Worm (Caenorhabditis elegans) whole organism, mixed stage, embryonic: ENCODE results near the gene sri-40.
"Not testable (repeated sequence)": the region's sequence is repeated elsewhere in the genome, so short reads cannot be mapped to it uniquely, and the experiment has no call there.

Experiments used
- bed-3 ChIP-seq: fragments of 200-800 bp; sonication (Bioruptor generic); optimal IDR thresholded peaks from 3 replicates; lab custom pipeline; 2018; ENCODE audit warnings: mild to moderate bottlenecking, missing genetic modification characterization, moderate library complexity, missing compliant biosample characterization
- blmp-1 ChIP-seq: fragments of 150-350 bp; optimal IDR thresholded peaks from 2 replicates; lab custom pipeline; 2014; ENCODE audit warnings: missing biosample characterization, missing genetic modification characterization
- ceh-39 ChIP-seq: fragments of 150-350 bp; optimal IDR thresholded peaks from 2 replicates; lab custom pipeline; 2014; ENCODE audit warnings: missing biosample characterization, missing genetic modification characterization
- ceh-43 ChIP-seq: fragments of 200-800 bp; sonication (Bioruptor generic); optimal IDR thresholded peaks from 2 replicates; lab custom pipeline; 2018; ENCODE audit warnings: mild to moderate bottlenecking, missing genetic modification characterization, moderate library complexity, missing compliant biosample characterization
- ces-1 ChIP-seq: fragments of 150-350 bp; optimal IDR thresholded peaks from 2 replicates; lab custom pipeline; 2014; ENCODE audit warnings: missing biosample characterization, missing genetic modification reagents, missing genetic modification characterization
- cnd-1 ChIP-seq: fragments of 200-800 bp; sonication (Bioruptor generic); optimal IDR thresholded peaks from 2 replicates; lab custom pipeline; 2018; ENCODE audit warnings: mild to moderate bottlenecking, missing genetic modification characterization, missing compliant biosample characterization
- elt-1 ChIP-seq: sonication (generic microtip); optimal IDR thresholded peaks from 2 replicates; lab custom pipeline; 2017; ENCODE audit warnings: missing genetic modification characterization, mild to moderate bottlenecking, missing compliant biosample characterization, antibody characterized with exemption, moderate library complexity, borderline replicate concordance; ENCODE audit not compliant: insufficient read depth
- elt-3 ChIP-seq: fragments of 150-350 bp; optimal IDR thresholded peaks from 2 replicates; lab custom pipeline; 2014; ENCODE audit warnings: missing biosample characterization, missing genetic modification characterization
- flh-1 ChIP-seq: fragments of 200-800 bp; sonication (Bioruptor generic); optimal IDR thresholded peaks from 2 replicates; lab custom pipeline; 2018; ENCODE audit warnings: mild to moderate bottlenecking, missing genetic modification characterization, moderate library complexity, missing compliant biosample characterization
- ham-2 ChIP-seq: fragments of 200-800 bp; sonication (Bioruptor generic); optimal IDR thresholded peaks from 2 replicates; lab custom pipeline; 2018; ENCODE audit warnings: mild to moderate bottlenecking, missing genetic modification characterization, missing compliant biosample characterization
- lin-13 ChIP-seq: fragments of 150-350 bp; optimal IDR thresholded peaks from 2 replicates; lab custom pipeline; 2014; ENCODE audit warnings: missing biosample characterization, missing genetic modification characterization
- lin-32 ChIP-seq: fragments of 200-800 bp; sonication (Bioruptor generic); optimal IDR thresholded peaks from 2 replicates; lab custom pipeline; 2018; ENCODE audit warnings: mild to moderate bottlenecking, missing genetic modification characterization, missing compliant biosample characterization
- mab-5 ChIP-seq: fragments of 150-350 bp; optimal IDR thresholded peaks from 2 replicates; lab custom pipeline; 2014; ENCODE audit warnings: missing biosample characterization, missing genetic modification characterization
- mep-1 ChIP-seq: fragments of 150-350 bp; optimal IDR thresholded peaks from 2 replicates; lab custom pipeline; 2017; ENCODE audit warnings: missing biosample characterization, missing genetic modification reagents, missing genetic modification characterization, inconsistent platforms
- mls-2 ChIP-seq: sonication (generic microtip); optimal IDR thresholded peaks from 2 replicates; lab custom pipeline; 2016; ENCODE audit warnings: mild to moderate bottlenecking, missing genetic modification characterization, moderate library complexity, missing compliant biosample characterization
- nhr-12 ChIP-seq: fragments of 150-350 bp; optimal IDR thresholded peaks from 2 replicates; lab custom pipeline; 2014; ENCODE audit warnings: missing biosample characterization, missing genetic modification characterization
- nhr-2 ChIP-seq: fragments of 150-350 bp; optimal IDR thresholded peaks from 2 replicates; lab custom pipeline; 2014; ENCODE audit warnings: missing biosample characterization, missing genetic modification characterization
- nhr-237 ChIP-seq: fragments of 150-350 bp; optimal IDR thresholded peaks from 2 replicates; lab custom pipeline; 2014; ENCODE audit warnings: missing biosample characterization, missing genetic modification characterization
- nhr-28 ChIP-seq: fragments of 150-350 bp; optimal IDR thresholded peaks from 2 replicates; lab custom pipeline; 2014; ENCODE audit warnings: missing biosample characterization, missing genetic modification characterization
- nhr-76 ChIP-seq: sonication (generic microtip); optimal IDR thresholded peaks from 2 replicates; lab custom pipeline; 2017; ENCODE audit warnings: missing biosample characterization, missing genetic modification characterization
- sem-2 ChIP-seq: fragments of 200-800 bp; sonication (Bioruptor generic); optimal IDR thresholded peaks from 2 replicates; lab custom pipeline; 2018; ENCODE audit warnings: mild to moderate bottlenecking, missing genetic modification characterization, missing compliant biosample characterization
- sptf-1 ChIP-seq: sonication (generic microtip); optimal IDR thresholded peaks from 2 replicates; lab custom pipeline; 2017; ENCODE audit warnings: mild to moderate bottlenecking, missing genetic modification characterization, moderate library complexity, missing compliant biosample characterization
- tbx-8 ChIP-seq: fragments of 200-800 bp; sonication (Bioruptor generic); optimal IDR thresholded peaks from 2 replicates; lab custom pipeline; 2018; ENCODE audit warnings: mild to moderate bottlenecking, missing genetic modification characterization, moderate library complexity, missing compliant biosample characterization
- unc-120 ChIP-seq: sonication (generic microtip); optimal IDR thresholded peaks from 2 replicates; lab custom pipeline; 2017; ENCODE audit warnings: missing genetic modification characterization, missing compliant biosample characterization; ENCODE audit not compliant: poor library complexity, severe bottlenecking
- unc-39 ChIP-seq: fragments of 150-350 bp; optimal IDR thresholded peaks from 2 replicates; lab custom pipeline; 2014; ENCODE audit warnings: missing biosample characterization, missing genetic modification characterization
- zip-8 ChIP-seq: fragments of 150-350 bp; optimal IDR thresholded peaks from 2 replicates; lab custom pipeline; 2014; ENCODE audit warnings: missing biosample characterization, missing genetic modification characterization
- ztf-11 ChIP-seq: fragments of 150-350 bp; optimal IDR thresholded peaks from 2 replicates; lab custom pipeline; 2014; ENCODE audit warnings: missing biosample characterization, missing genetic modification characterization

The sri-40 gene

DNA sequence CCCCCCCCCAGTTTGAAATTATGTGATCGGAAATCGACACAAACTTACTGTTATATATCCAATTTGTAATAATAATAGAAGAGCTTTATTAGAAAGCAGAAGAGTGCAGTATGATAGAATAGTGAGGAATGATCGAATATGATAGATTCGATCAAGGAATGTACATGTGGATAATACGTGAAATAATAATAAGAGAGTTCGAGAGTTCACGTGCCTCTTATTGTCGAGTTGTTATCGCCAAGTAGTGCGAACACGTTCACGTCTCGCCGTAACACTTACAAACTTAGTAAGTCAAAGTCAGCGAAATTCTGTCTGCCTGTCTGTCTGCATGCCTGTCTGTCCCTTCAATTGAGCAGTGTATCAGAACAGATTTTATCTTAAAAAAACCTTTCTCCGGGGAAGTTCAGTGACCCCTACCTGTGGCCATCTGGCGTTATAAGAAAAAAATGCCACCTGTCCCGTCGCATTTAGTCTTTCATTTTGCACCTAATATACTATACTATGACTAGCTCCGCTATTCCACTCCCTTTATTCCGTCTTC, 5.6 kb downstream of the sri-40 start, which contains the start of the genes Y27F2A.6 and Y27F2A.8:
Y27F2A.6 (minus strand) TSS at position 101 of the 541 bp plus-strand sequence.
Y27F2A.8 (plus strand) TSS at position 491 of the 541 bp plus-strand sequence.
- not testable (repeated sequence) for TF ChIP-seq mls-2; ztf-11 (tag; lab: Kevin White, UChicago); elt-1 (tag; lab: Kevin White, UChicago)

DNA sequence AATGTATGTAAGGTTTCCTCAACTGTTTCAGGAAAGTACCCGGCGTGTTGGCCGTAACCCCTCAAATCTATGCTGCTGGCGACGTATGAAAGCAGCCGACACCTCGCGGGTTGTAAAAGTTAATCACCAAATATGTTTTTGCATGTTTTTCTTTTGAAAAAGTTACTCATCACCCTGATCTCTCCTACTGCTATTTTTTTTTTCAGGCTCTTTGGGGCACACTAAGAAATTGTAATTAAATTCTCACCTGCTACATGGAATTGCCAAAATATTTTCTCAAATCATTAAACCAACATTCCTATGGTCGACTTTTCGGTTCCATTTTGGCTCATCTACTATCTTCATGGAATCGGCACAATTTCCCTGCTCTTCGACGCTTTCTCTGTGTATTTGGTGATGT, 7.1 kb downstream of the sri-40 start, which contains the start of gene sri-78:
sri-78 (plus strand) TSS at position 301 of the 400 bp plus-strand sequence.
- not testable (repeated sequence) for TF ChIP-seq bed-3 (GFP tag; lab: Kevin White, UChicago); flh-1; sem-2 (GFP tag; lab: Kevin White, UChicago)

DNA sequence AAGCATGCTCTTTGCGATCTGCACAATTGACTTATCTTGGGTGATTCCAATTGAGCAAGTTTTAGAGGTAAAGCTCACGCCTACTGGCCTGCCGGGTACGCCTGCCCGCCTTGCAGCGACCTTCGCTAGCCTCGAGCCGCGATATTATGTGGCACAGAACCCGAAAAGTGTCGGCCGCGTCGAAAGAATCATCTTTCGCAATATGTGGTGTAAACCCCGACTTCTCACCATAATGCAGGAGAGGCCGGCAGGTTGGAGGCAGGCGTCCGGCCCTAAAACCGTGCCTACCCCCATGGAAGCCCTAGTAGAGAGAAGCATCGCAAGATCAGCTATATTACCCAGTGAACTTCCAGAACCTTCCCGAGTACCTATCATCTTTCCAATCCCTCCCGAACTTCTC, 8.1 kb downstream of the sri-40 start:
- no peak for TF ChIP-seq zip-8 (tag; lab: Kevin White, UChicago)
- no peak for TF ChIP-seq elt-1 (tag; lab: Kevin White, UChicago)
- no peak for TF ChIP-seq ceh-43 (GFP tag; lab: Kevin White, UChicago)
- no peak for TF ChIP-seq nhr-12 (tag; lab: Kevin White, UChicago)
- no peak for TF ChIP-seq nhr-237 (tag; lab: Kevin White, UChicago)
- TF ChIP-seq mab-5 (tag; lab: Kevin White, UChicago): no peak
- no peak for TF ChIP-seq nhr-76 (tag; lab: Kevin White, UChicago)
- no peak for TF ChIP-seq flh-1
- no peak for TF ChIP-seq ham-2 (GFP tag; lab: Kevin White, UChicago)
- no peak for TF ChIP-seq ceh-39 (tag; lab: Kevin White, UChicago)
- no peak for TF ChIP-seq mep-1 (tag; lab: Kevin White, UChicago)
- TF ChIP-seq unc-120 (tag; lab: Kevin White, UChicago): no peak
- TF ChIP-seq nhr-28: no peak
- no peak for TF ChIP-seq unc-39 (tag; lab: Kevin White, UChicago)
- no peak for TF ChIP-seq lin-32 (GFP tag; lab: Kevin White, UChicago)
- TF ChIP-seq elt-3 (tag; lab: Kevin White, UChicago): no peak
- TF ChIP-seq ztf-11 (tag; lab: Kevin White, UChicago): no peak
- no peak for TF ChIP-seq bed-3 (GFP tag; lab: Kevin White, UChicago)
- no peak for TF ChIP-seq ces-1 (GFP tag; lab: Kevin White, UChicago)

DNA sequence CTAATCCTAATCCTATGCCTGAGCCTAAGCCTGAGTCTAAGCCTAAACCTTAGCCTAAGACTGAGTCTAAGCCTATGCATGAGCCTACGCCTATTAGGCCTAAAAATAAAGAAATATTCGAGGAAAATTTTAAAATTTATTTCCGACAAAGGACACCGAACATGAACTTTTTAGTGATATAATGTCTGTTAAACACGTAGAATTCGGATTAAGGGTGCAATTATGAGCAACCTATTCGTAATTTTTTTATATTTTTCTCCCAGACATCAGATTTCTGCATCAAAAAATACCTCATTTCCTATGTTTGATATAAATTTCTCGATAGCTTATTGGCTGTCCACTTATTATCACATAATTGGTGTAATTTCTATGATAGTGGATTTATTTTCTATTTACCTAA, 11.3 kb downstream of the sri-40 start, which contains the start of gene Y27F2A.11:
Y27F2A.11 (plus strand) TSS at position 301 of the 400 bp plus-strand sequence.
- TF ChIP-seq nhr-2 (tag; lab: Kevin White, UChicago); cnd-1 (tag; lab: Kevin White, UChicago); flh-1: not testable (repeated sequence)

ce11 chrII:3191544-3191943, 13.8 kb downstream of the sri-40 start, which contains the start of gene Y27F2A.9:
Y27F2A.9 (minus strand) TSS chrII:3191644.
- TF ChIP-seq bed-3 (GFP tag; lab: Kevin White, UChicago); mls-2; nhr-12 (tag; lab: Kevin White, UChicago): not testable (repeated sequence)

ce11 chrII:3195739-3196138, 18.0 kb downstream of the sri-40 start:
- no peak for TF ChIP-seq sptf-1 (tag; lab: Kevin White, UChicago)
- no peak for TF ChIP-seq sem-2 (GFP tag; lab: Kevin White, UChicago)
- TF ChIP-seq lin-32 (GFP tag; lab: Kevin White, UChicago): no peak
- no peak for TF ChIP-seq bed-3 (GFP tag; lab: Kevin White, UChicago)
- TF ChIP-seq lin-13: no peak
- TF ChIP-seq nhr-2 (tag; lab: Kevin White, UChicago): no peak
- TF ChIP-seq unc-39 (tag; lab: Kevin White, UChicago): no peak
- TF ChIP-seq tbx-8 (GFP tag; lab: Kevin White, UChicago): no peak
- no peak for TF ChIP-seq elt-1 (tag; lab: Kevin White, UChicago)
- TF ChIP-seq blmp-1 (tag; lab: Kevin White, UChicago): no peak
